Worm (Caenorhabditis elegans): ENCODE measurements around the gene lin-49.

- TF ChIP-seq cog-1 (tag; optimal IDR thresholded peaks at IDR 0.05) (no peak), T22C8.4 (GFP tag; IDR thresholded peaks at IDR 0.05) (no peak), flt-1 (GFP tag; IDR thresholded peaks at IDR 0.05) (no peak)
Observed at ce11 chrIV:8615314-8615713, 5.2 kb upstream of the lin-49 start.

Measured in whole organism, midembryonic.